Fruit fly (Drosophila melanogaster) whole organism, embryonic: ENCODE results near the gene CG45307.

ENCODE experiments used
- CG7556 ChIP-seq: fragments of 200-800 bp; sonication (Bioruptor generic); optimal IDR thresholded peaks from 2 replicates; lab custom pipeline; 2017; ENCODE audit warnings: missing biosample characterization, mild to moderate bottlenecking, missing genetic modification characterization
- bsh ChIP-seq, 2 experiments: fragments of 200-800 bp; sonication (Bioruptor generic); optimal IDR thresholded peaks; 2 replicates each; lab custom pipeline; 2017 to 2018; ENCODE audit warnings: mild to moderate bottlenecking in 2 of 2, missing biosample characterization in 2 of 2, missing genetic modification characterization in 2 of 2, moderate library complexity in 1 of 2
- crol ChIP-seq: fragments of 200-800 bp; sonication (Bioruptor generic); IDR thresholded peaks from 2 replicates; pipeline ENCODE4 v1.3.6; 2022; ENCODE audit warnings: missing biosample characterization, missing genetic modification characterization

DNA sequence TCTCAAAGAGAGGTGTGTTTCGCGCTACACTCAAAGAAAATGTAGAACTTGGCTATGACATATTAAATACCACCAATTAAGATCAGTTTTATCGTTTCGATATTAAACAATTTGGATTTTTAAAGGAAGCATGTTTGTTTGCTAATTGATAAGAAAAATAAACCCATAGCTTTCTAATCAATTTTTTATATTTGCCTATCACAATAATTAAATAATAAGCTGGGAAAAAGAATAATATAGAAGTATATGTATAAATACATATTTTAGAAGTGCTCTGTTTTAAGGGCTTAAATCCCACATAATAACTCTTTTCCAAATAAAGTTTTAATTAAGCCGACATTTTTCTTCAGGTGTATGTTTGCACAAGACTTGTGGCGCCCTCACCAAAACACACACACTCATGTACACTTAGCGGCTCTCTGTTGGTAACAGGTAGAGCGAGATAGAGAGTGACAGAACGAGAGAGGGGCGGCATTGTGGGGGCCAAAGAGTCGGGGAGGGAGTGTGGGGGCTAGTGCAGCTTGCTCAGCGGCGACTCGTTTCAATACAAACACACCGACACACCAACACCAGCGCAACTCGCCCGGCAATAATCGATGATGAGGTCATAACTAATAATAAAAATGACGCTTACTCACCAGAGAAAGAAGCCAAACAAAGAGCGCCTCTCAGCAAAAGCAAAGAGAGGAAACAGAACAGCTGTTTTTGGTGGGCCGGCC lies 34.1 kb downstream of the CG45307 start:
- TF ChIP-seq bsh (GFP tag; optimal IDR thresholded peaks at IDR 0.05; lab: Kevin White, UChicago), result peak; percentile 80 to 83
- TF ChIP-seq crol (GFP tag; lab: Robert Waterston, UW), result peak; percentile 99
- peak; percentile 97 for TF ChIP-seq CG7556 (GFP tag; lab: Kevin White, UChicago)
